Fruit fly (Drosophila melanogaster) whole organism, wandering third instar larva: ENCODE measurements around the gene CG15725.

ENCODE experiments used
- Abd-B ChIP-seq: fragments of >200 bp; optimal IDR thresholded peaks from 2 replicates; lab custom pipeline; 2017; ENCODE audit warnings: missing biosample characterization, missing genetic modification characterization
- CG32264 ChIP-seq: fragments of 200-800 bp; sonication (Bioruptor generic); optimal IDR thresholded peaks from 2 replicates; lab custom pipeline; 2016; ENCODE audit warnings: missing biosample characterization, missing genetic modification characterization
- CG9705 ChIP-seq: fragments of 200-800 bp; sonication (Bioruptor generic); optimal IDR thresholded peaks from 2 replicates; lab custom pipeline; 2018; ENCODE audit warnings: missing biosample characterization, mild to moderate bottlenecking, missing genetic modification characterization
- CrebA ChIP-seq: fragments of 200-800 bp; sonication (Bioruptor generic); optimal IDR thresholded peaks from 2 replicates; lab custom pipeline; 2016; ENCODE audit warnings: missing biosample characterization, mild to moderate bottlenecking, missing genetic modification characterization, borderline replicate concordance
- Dfd ChIP-seq: fragments of >200 bp; optimal IDR thresholded peaks from 2 replicates; lab custom pipeline; 2017; ENCODE audit warnings: missing biosample characterization, missing genetic modification characterization
- Dif ChIP-seq: fragments of 200-275, 200-300 bp; sonication (Bioruptor generic); optimal IDR thresholded peaks from 2 replicates; lab custom pipeline; 2018; ENCODE audit warnings: missing biosample characterization, missing genetic modification characterization; ENCODE audit not compliant: partially characterized antibody
- GATAd ChIP-seq: sonication (Bioruptor generic); optimal IDR thresholded peaks from 2 replicates; lab custom pipeline; 2016; ENCODE audit warnings: missing biosample characterization, missing genetic modification characterization
- HLH106 ChIP-seq: fragments of 200-800 bp; optimal IDR thresholded peaks from 3 replicates; lab custom pipeline; 2019; ENCODE audit warnings: missing biosample characterization, mild to moderate bottlenecking, missing genetic modification characterization, moderate library complexity
- Hnf4 ChIP-seq: fragments of 200-800 bp; sonication (Bioruptor generic); optimal IDR thresholded peaks from 2 replicates; lab custom pipeline; 2016; ENCODE audit warnings: missing biosample characterization, mild to moderate bottlenecking, missing genetic modification characterization
- Hr78 ChIP-seq: fragments of >200 bp; optimal IDR thresholded peaks from 2 replicates; lab custom pipeline; 2017; ENCODE audit warnings: missing biosample characterization, missing genetic modification characterization
- Hr83 ChIP-seq: fragments of 200-300 bp; sonication (Bioruptor generic); optimal IDR thresholded peaks from 2 replicates; lab custom pipeline; 2016; ENCODE audit warnings: missing biosample characterization, mild to moderate bottlenecking, missing genetic modification characterization, moderate library complexity; ENCODE audit not compliant: poor library complexity, severe bottlenecking
- Jra ChIP-seq: sonication (Bioruptor generic); optimal IDR thresholded peaks from 2 replicates; lab custom pipeline; 2016; ENCODE audit warnings: missing biosample characterization, missing genetic modification characterization
- Mio ChIP-seq: sonication (Bioruptor generic); optimal IDR thresholded peaks from 2 replicates; lab custom pipeline; 2016; ENCODE audit warnings: missing biosample characterization, missing genetic modification characterization
- Myc ChIP-seq: fragments of >200 bp; optimal IDR thresholded peaks from 2 replicates; lab custom pipeline; 2017
- N ChIP-seq: fragments of >200 bp; optimal IDR thresholded peaks from 2 replicates; lab custom pipeline; 2018; ENCODE audit warnings: missing biosample characterization, missing external identifiers, missing genetic modification characterization
- OdsH ChIP-seq: fragments of 200-800 bp; sonication (Bioruptor generic); optimal IDR thresholded peaks from 2 replicates; lab custom pipeline; 2016; ENCODE audit warnings: missing biosample characterization, mild to moderate bottlenecking, missing genetic modification characterization
- Rel ChIP-seq, 2 experiments: fragments of 200-800 bp; sonication (Bioruptor generic) in 1 of 2; optimal IDR thresholded peaks; 2 replicates in 1 of 2; 3 replicates in 1 of 2; lab custom pipeline; 2016 to 2019; ENCODE audit warnings: mild to moderate bottlenecking in 2 of 2, missing biosample characterization in 2 of 2, missing genetic modification characterization in 2 of 2, moderate library complexity in 1 of 2
- Sp1 ChIP-seq: fragments of 200-800 bp; sonication (Bioruptor generic); optimal IDR thresholded peaks from 3 replicates; lab custom pipeline; 2019; ENCODE audit warnings: missing biosample characterization, mild to moderate bottlenecking, missing genetic modification characterization, moderate library complexity
- Vsx2 ChIP-seq: fragments of 200-300, 225-300 bp; sonication (Bioruptor generic); optimal IDR thresholded peaks from 2 replicates; lab custom pipeline; 2018; ENCODE audit warnings: missing biosample characterization, missing genetic modification characterization; ENCODE audit not compliant: partially characterized antibody
- br ChIP-seq: fragments of 200-800 bp; sonication (Bioruptor generic); optimal IDR thresholded peaks from 2 replicates; lab custom pipeline; 2016; ENCODE audit warnings: missing biosample characterization, missing genetic modification characterization
- brk ChIP-seq: fragments of 200-800 bp; sonication (Bioruptor generic); optimal IDR thresholded peaks from 2 replicates; lab custom pipeline; 2016; ENCODE audit warnings: missing biosample characterization, mild to moderate bottlenecking, missing genetic modification characterization
- dl ChIP-seq, 2 experiments: fragments of 175-275, 200-275 bp in 1 of 2; fragments of 200-275 bp in 1 of 2; sonication (Bioruptor generic); optimal IDR thresholded peaks; lab custom pipeline; 2018; ENCODE audit warnings: mild to moderate bottlenecking in 2 of 2, missing biosample characterization in 2 of 2, missing genetic modification characterization in 2 of 2, moderate library complexity in 2 of 2; ENCODE audit not compliant: partially characterized antibody in 2 of 2, insufficient read depth in 1 of 2
- dmrt93B ChIP-seq: fragments of 200-800 bp; sonication (Bioruptor generic); optimal IDR thresholded peaks from 2 replicates; lab custom pipeline; 2018; ENCODE audit warnings: missing biosample characterization, mild to moderate bottlenecking, missing genetic modification characterization
- dsf ChIP-seq: sonication (Bioruptor generic); optimal IDR thresholded peaks from 2 replicates; lab custom pipeline; 2016; ENCODE audit warnings: missing biosample characterization, missing genetic modification characterization, borderline replicate concordance
- ey ChIP-seq: fragments of 200-800 bp; sonication (Bioruptor generic); optimal IDR thresholded peaks from 2 replicates; lab custom pipeline; 2016; ENCODE audit warnings: missing biosample characterization, missing genetic modification characterization
- foxo ChIP-seq, 2 experiments: fragments of 200-800 bp; sonication (Bioruptor generic); optimal IDR thresholded peaks; 2 replicates in 1 of 2; 3 replicates in 1 of 2; lab custom pipeline; 2016 to 2017; ENCODE audit warnings: missing biosample characterization in 2 of 2, missing genetic modification characterization in 2 of 2
- fru ChIP-seq: fragments of 200-800 bp; sonication (Bioruptor generic); optimal IDR thresholded peaks from 3 replicates; lab custom pipeline; 2016; ENCODE audit warnings: missing biosample characterization, mild to moderate bottlenecking, missing genetic modification characterization
- h ChIP-seq: fragments of 200-800 bp; sonication (Bioruptor generic); optimal IDR thresholded peaks from 3 replicates; lab custom pipeline; 2016; ENCODE audit warnings: missing biosample characterization, mild to moderate bottlenecking, missing genetic modification characterization
- jim ChIP-seq: fragments of 175-275, 200-325 bp; sonication (Bioruptor generic); optimal IDR thresholded peaks from 2 replicates; lab custom pipeline; 2016; ENCODE audit warnings: missing biosample characterization, mild to moderate bottlenecking, missing genetic modification characterization
- lola ChIP-seq: fragments of >200 bp; optimal IDR thresholded peaks from 2 replicates; lab custom pipeline; 2017; ENCODE audit warnings: missing biosample characterization, missing genetic modification characterization
- pan ChIP-seq: fragments of >200 bp; optimal IDR thresholded peaks from 2 replicates; lab custom pipeline; 2017
- psq ChIP-seq: fragments of 200-800 bp; sonication (Bioruptor generic); optimal IDR thresholded peaks from 3 replicates; lab custom pipeline; 2017; ENCODE audit warnings: missing biosample characterization, mild to moderate bottlenecking, missing genetic modification characterization, moderate library complexity
- rgr ChIP-seq: fragments of 200-800 bp; sonication (Bioruptor generic); optimal IDR thresholded peaks from 3 replicates; lab custom pipeline; 2016; ENCODE audit warnings: missing biosample characterization, mild to moderate bottlenecking, missing genetic modification characterization
- sage ChIP-seq: fragments of 200-800 bp; sonication (Bioruptor generic); optimal IDR thresholded peaks from 2 replicates; lab custom pipeline; 2016; ENCODE audit warnings: missing biosample characterization, mild to moderate bottlenecking, missing genetic modification characterization
- sv ChIP-seq: fragments of 200-800 bp; sonication (Bioruptor generic); optimal IDR thresholded peaks from 3 replicates; lab custom pipeline; 2016; ENCODE audit warnings: missing biosample characterization, missing genetic modification characterization
- tai ChIP-seq: sonication (Bioruptor generic); optimal IDR thresholded peaks from 2 replicates; lab custom pipeline; 2016; ENCODE audit warnings: missing biosample characterization, missing genetic modification characterization
- usp ChIP-seq: fragments of >200 bp; optimal IDR thresholded peaks from 2 replicates; lab custom pipeline; 2017; ENCODE audit warnings: missing biosample characterization, missing genetic modification characterization
- woc ChIP-seq: sonication (Bioruptor generic); optimal IDR thresholded peaks from 2 replicates; lab custom pipeline; 2016; ENCODE audit warnings: missing biosample characterization, mild to moderate bottlenecking, missing genetic modification characterization

The CG15725 gene

DNA sequence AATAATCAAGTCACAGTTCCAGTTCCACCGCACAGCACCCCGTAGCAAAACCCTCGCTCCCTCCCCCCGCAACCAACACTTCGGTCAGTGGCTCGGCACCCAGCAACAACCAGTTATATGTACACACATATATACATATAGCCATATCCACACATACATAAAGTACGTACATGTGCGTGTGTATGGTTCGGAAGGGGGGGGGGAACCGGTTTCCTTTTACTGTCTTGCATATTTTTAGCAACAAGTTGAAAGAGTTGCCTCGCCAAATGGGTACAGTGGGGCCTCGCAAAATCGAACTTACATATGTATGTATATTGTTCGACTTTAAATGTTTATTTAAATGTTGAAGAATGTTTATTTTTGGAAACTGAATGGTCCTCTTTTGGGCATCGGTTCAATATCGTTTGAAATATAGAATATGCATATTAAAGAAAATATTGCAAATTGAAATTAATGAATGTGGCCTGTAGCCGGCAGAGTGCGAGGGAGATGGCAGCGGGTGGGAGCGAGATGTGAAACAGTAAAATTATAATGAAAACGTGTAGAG is 49.4 kb downstream of the CG15725 start:
- TF ChIP-seq h (GFP tag; lab: Kevin White, UChicago) (peak; percentile 94), usp (GFP tag; lab: Kevin White, UChicago) (no peak), CG32264 (GFP tag; lab: Kevin White, UChicago) (peak; percentile 82), brk (GFP tag; lab: Kevin White, UChicago) (peak; percentile 82), N (GFP tag; lab: Kevin White, UChicago) (no peak), foxo (GFP tag; optimal IDR thresholded peaks at IDR 0.05; lab: Kevin White, UChicago) (peak; percentile 70 to 96), CrebA (GFP tag; lab: Kevin White, UChicago) (peak; percentile 34), ey (GFP tag; lab: Kevin White, UChicago) (peak; percentile 95), Dif (GFP tag; lab: Kevin White, UChicago) (peak; percentile 73), pan (lab: Kevin White, UChicago) (no peak), woc (GFP tag; lab: Kevin White, UChicago) (peak; percentile 97), Vsx2 (GFP tag; lab: Kevin White, UChicago) (peak; percentile 32), Dfd (GFP tag; lab: Kevin White, UChicago) (no peak), Hr83 (GFP tag; lab: Kevin White, UChicago) (peak; percentile 51), OdsH (GFP tag; lab: Kevin White, UChicago) (peak; percentile 90), Jra (GFP tag; lab: Kevin White, UChicago) (peak; percentile 73), sage (GFP tag; lab: Kevin White, UChicago) (peak; percentile 81), dmrt93B (GFP tag; lab: Kevin White, UChicago) (peak; percentile 83), fru (GFP tag; lab: Kevin White, UChicago) (peak; percentile 96), Mio (GFP tag; lab: Kevin White, UChicago) (peak; percentile 31), Myc (lab: Kevin White, UChicago) (no peak), Sp1 (peak; percentile 96), jim (GFP tag; lab: Kevin White, UChicago) (peak; percentile 80), HLH106 (tag; lab: Kevin White, UChicago) (peak; percentile 96), dl (GFP tag; optimal IDR thresholded peaks at IDR 0.05; lab: Kevin White, UChicago; ENCODE audit: insufficient read depth in 1 of 2, partially characterized antibody in 2 of 2) (peak; percentile 6 to 70), rgr (GFP tag; lab: Kevin White, UChicago) (peak; percentile 91), Hnf4 (peak; percentile 85), dsf (GFP tag; lab: Kevin White, UChicago) (no peak), sv (GFP tag; lab: Kevin White, UChicago) (no peak), tai (GFP tag; lab: Kevin White, UChicago) (peak; percentile 91), psq (GFP tag; lab: Kevin White, UChicago) (peak; percentile 97), Hr78 (GFP tag; lab: Kevin White, UChicago) (no peak), Abd-B (no peak), lola (GFP tag; lab: Kevin White, UChicago) (no peak), GATAd (GFP tag; lab: Kevin White, UChicago) (peak; percentile 42), br (GFP tag; lab: Kevin White, UChicago) (peak; percentile 94), CG9705 (GFP tag; lab: Kevin White, UChicago) (peak; percentile 89), Rel (GFP tag; optimal IDR thresholded peaks at IDR 0.05; lab: Kevin White, UChicago) (no peak), Rel (tag; optimal IDR thresholded peaks at IDR 0.05; lab: Kevin White, UChicago) (peak; percentile 80)
- TF ChIP-seq, all 38 proteins: peak for 28
